Fruit fly (Drosophila melanogaster) whole organism: ENCODE results near the gene meng.

ENCODE experiments used
- pan ChIP-seq: fragments of >200 bp; optimal IDR thresholded peaks from 2 replicates; lab custom pipeline; 2017
- psq ChIP-seq: fragments of >200 bp; optimal IDR thresholded peaks from 2 replicates; lab custom pipeline; 2017

DNA sequence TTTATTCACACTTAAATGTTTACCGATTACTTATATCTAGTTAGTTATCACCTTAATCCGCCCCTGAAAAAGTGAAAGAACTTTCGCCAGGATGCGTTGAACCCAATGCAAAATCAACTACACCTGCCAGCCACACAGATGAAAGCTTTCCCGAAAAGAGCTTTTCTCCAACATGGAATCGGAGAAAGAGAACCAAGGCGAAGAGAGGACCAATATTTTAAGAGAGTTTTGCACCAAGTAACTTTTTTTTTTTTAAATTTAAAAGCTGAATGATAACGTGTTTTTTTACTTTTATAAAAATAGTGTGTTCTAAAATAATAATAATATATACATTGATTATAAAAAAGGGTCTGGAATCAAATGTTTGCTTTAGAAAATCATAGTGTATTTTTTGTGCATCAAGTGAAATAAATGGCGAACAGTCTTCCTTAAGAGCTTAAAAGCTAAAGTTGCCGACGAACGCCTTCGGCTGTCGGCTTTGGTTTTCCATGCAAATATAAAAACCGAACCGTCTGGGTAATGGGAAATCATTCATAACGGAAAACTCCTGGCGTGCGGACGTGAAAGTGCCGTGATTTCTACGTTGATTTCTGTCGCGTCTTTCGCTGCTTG, at the start of gene meng:
- TF ChIP-seq psq (lab: Kevin White, UChicago) (no peak), pan (lab: Kevin White, UChicago) (no peak)
